Fruit fly (Drosophila melanogaster): ENCODE results near the gene Rab14.

The Rab14 gene

dm6 chr2L:14358780-14359462 lies 4.0 kb downstream of the Rab14 start, which contains the start of gene Pgant35A:
Gene Pgant35A (plus strand): TSS chr2L:14359252.
- peak; percentile 46 for TF ChIP-seq CG7101 (tag; optimal IDR thresholded peaks at IDR 0.05)
- no peak for TF ChIP-seq CG12768 (GFP tag; optimal IDR thresholded peaks at IDR 0.05)
- TF ChIP-seq cic (GFP tag; optimal IDR thresholded peaks at IDR 0.05): no peak
- TF ChIP-seq cnc (optimal IDR thresholded peaks at IDR 0.05): no peak
- no peak for TF ChIP-seq CG14711 (tag; optimal IDR thresholded peaks at IDR 0.05)
- peak; percentile 17 for TF ChIP-seq tj (GFP tag; optimal IDR thresholded peaks at IDR 0.05)
- no peak for TF ChIP-seq bab1 (GFP tag; optimal IDR thresholded peaks at IDR 0.05)
- TF ChIP-seq CG7045 (GFP tag; optimal IDR thresholded peaks at IDR 0.05): no peak
- no peak for TF ChIP-seq Clk (GFP tag; optimal IDR thresholded peaks at IDR 0.05)
- TF ChIP-seq CG5204 (GFP tag; optimal IDR thresholded peaks at IDR 0.05): no peak
- no peak for TF ChIP-seq CG1620 (GFP tag; optimal IDR thresholded peaks at IDR 0.05)
- peak; percentile 54 for TF ChIP-seq CG33017 (tag; optimal IDR thresholded peaks at IDR 0.05)
- peak; percentile 36 for TF ChIP-seq Crg-1 (GFP tag; optimal IDR thresholded peaks at IDR 0.05)
- peak; percentile 13 for TF ChIP-seq CG11617 (GFP tag; optimal IDR thresholded peaks at IDR 0.05)
- peak; percentile 1 for TF ChIP-seq pad (GFP tag; optimal IDR thresholded peaks at IDR 0.05)
- no peak for TF ChIP-seq Hr96 (GFP tag; optimal IDR thresholded peaks at IDR 0.05)
- TF ChIP-seq toe (GFP tag; optimal IDR thresholded peaks at IDR 0.05): no peak
- TF ChIP-seq kay (GFP tag; ENCODE audit: borderline replicate concordance): no peak
- TF ChIP-seq Mnt (GFP tag; optimal IDR thresholded peaks at IDR 0.05): peak; percentile 22
- no peak for TF ChIP-seq ovo (GFP tag; optimal IDR thresholded peaks at IDR 0.05)

- TF ChIP-seq CG7101 (tag; optimal IDR thresholded peaks at IDR 0.05) (no peak), tj (GFP tag; optimal IDR thresholded peaks at IDR 0.05) (peak; percentile 96)
Measured at dm6 chr2L:14361281-14361680, 6.3 kb downstream of the Rab14 start.

dm6 chr2L:14361736-14362180 lies 6.8 kb downstream of the Rab14 start, which contains the start of gene spel1:
Gene spel1 (plus strand): TSS chr2L:14362069.
- TF ChIP-seq Clk (GFP tag; optimal IDR thresholded peaks at IDR 0.05) (no peak), CG14711 (tag; optimal IDR thresholded peaks at IDR 0.05) (peak; percentile 56), toe (GFP tag; optimal IDR thresholded peaks at IDR 0.05) (no peak), cnc (optimal IDR thresholded peaks at IDR 0.05) (no peak), CG7101 (tag; optimal IDR thresholded peaks at IDR 0.05) (peak; percentile 76), Crg-1 (GFP tag; optimal IDR thresholded peaks at IDR 0.05) (no peak), CG12768 (GFP tag; optimal IDR thresholded peaks at IDR 0.05) (no peak), pad (GFP tag; optimal IDR thresholded peaks at IDR 0.05) (peak; percentile 0), CG11617 (GFP tag; optimal IDR thresholded peaks at IDR 0.05) (peak; percentile 31), ovo (GFP tag; optimal IDR thresholded peaks at IDR 0.05) (no peak), kay (GFP tag; ENCODE audit: borderline replicate concordance) (no peak), tj (GFP tag; optimal IDR thresholded peaks at IDR 0.05) (no peak), CG7045 (GFP tag; optimal IDR thresholded peaks at IDR 0.05) (peak; percentile 55), Hr96 (GFP tag; optimal IDR thresholded peaks at IDR 0.05) (no peak), bab1 (GFP tag; optimal IDR thresholded peaks at IDR 0.05) (peak; percentile 81), Mnt (GFP tag; optimal IDR thresholded peaks at IDR 0.05) (no peak), CG5204 (GFP tag; optimal IDR thresholded peaks at IDR 0.05) (no peak), CG33017 (tag; optimal IDR thresholded peaks at IDR 0.05) (peak; percentile 58), cic (GFP tag; optimal IDR thresholded peaks at IDR 0.05) (no peak), CG1620 (GFP tag; optimal IDR thresholded peaks at IDR 0.05) (no peak)

- TF ChIP-seq CG7101 (tag; optimal IDR thresholded peaks at IDR 0.05) (no peak), Crg-1 (GFP tag; optimal IDR thresholded peaks at IDR 0.05) (no peak), pad (GFP tag; optimal IDR thresholded peaks at IDR 0.05) (no peak), Hr96 (GFP tag; optimal IDR thresholded peaks at IDR 0.05) (no peak), kay (GFP tag; ENCODE audit: borderline replicate concordance) (no peak), cic (GFP tag; optimal IDR thresholded peaks at IDR 0.05) (no peak), CG33017 (tag; optimal IDR thresholded peaks at IDR 0.05) (no peak), CG12768 (GFP tag; optimal IDR thresholded peaks at IDR 0.05) (no peak), tj (GFP tag; optimal IDR thresholded peaks at IDR 0.05) (no peak), CG14711 (tag; optimal IDR thresholded peaks at IDR 0.05) (no peak), CG11617 (GFP tag; optimal IDR thresholded peaks at IDR 0.05) (no peak), bab1 (GFP tag; optimal IDR thresholded peaks at IDR 0.05) (no peak), CG5204 (GFP tag; optimal IDR thresholded peaks at IDR 0.05) (no peak), Clk (GFP tag; optimal IDR thresholded peaks at IDR 0.05) (no peak)
Measured at dm6 chr2L:14366590-14367273, 11.8 kb downstream of the Rab14 start.

dm6 chr2L:14367274-14367669 lies 12.3 kb downstream of the Rab14 start:
- TF ChIP-seq pad (GFP tag; optimal IDR thresholded peaks at IDR 0.05) (no peak), toe (GFP tag; optimal IDR thresholded peaks at IDR 0.05) (no peak), CG12768 (GFP tag; optimal IDR thresholded peaks at IDR 0.05) (no peak), CG5204 (GFP tag; optimal IDR thresholded peaks at IDR 0.05) (no peak), ovo (GFP tag; optimal IDR thresholded peaks at IDR 0.05) (no peak), bab1 (GFP tag; optimal IDR thresholded peaks at IDR 0.05) (no peak), CG14711 (tag; optimal IDR thresholded peaks at IDR 0.05) (no peak)

dm6 chr2L:14368833-14369232 lies 13.9 kb downstream of the Rab14 start:
- no peak for TF ChIP-seq pad (GFP tag; optimal IDR thresholded peaks at IDR 0.05)
- TF ChIP-seq Crg-1 (GFP tag; optimal IDR thresholded peaks at IDR 0.05): no peak
- no peak for TF ChIP-seq CG12768 (GFP tag; optimal IDR thresholded peaks at IDR 0.05)
- TF ChIP-seq CG5204 (GFP tag; optimal IDR thresholded peaks at IDR 0.05): no peak
- no peak for TF ChIP-seq CG33017 (tag; optimal IDR thresholded peaks at IDR 0.05)
- TF ChIP-seq ovo (GFP tag; optimal IDR thresholded peaks at IDR 0.05): no peak
- TF ChIP-seq tj (GFP tag; optimal IDR thresholded peaks at IDR 0.05): no peak
- no peak for TF ChIP-seq cic (GFP tag; optimal IDR thresholded peaks at IDR 0.05)
- TF ChIP-seq CG11617 (GFP tag; optimal IDR thresholded peaks at IDR 0.05): no peak
- no peak for TF ChIP-seq kay (GFP tag; ENCODE audit: borderline replicate concordance)
- TF ChIP-seq CG7045 (GFP tag; optimal IDR thresholded peaks at IDR 0.05): no peak
- no peak for TF ChIP-seq Hr96 (GFP tag; optimal IDR thresholded peaks at IDR 0.05)
- no peak for TF ChIP-seq bab1 (GFP tag; optimal IDR thresholded peaks at IDR 0.05)
- no peak for TF ChIP-seq CG7101 (tag; optimal IDR thresholded peaks at IDR 0.05)
- TF ChIP-seq Mnt (GFP tag; optimal IDR thresholded peaks at IDR 0.05): no peak
- TF ChIP-seq CG1620 (GFP tag; optimal IDR thresholded peaks at IDR 0.05): no peak
- no peak for TF ChIP-seq cnc (optimal IDR thresholded peaks at IDR 0.05)
- no peak for TF ChIP-seq toe (GFP tag; optimal IDR thresholded peaks at IDR 0.05)

Measured in whole organism, adult.